Fruit fly (Drosophila melanogaster) whole organism, adult: ENCODE measurements around the gene CG18766.

ENCODE experiments used
- CG33017 ChIP-seq: fragments of 200-800 bp; sonication (Bioruptor generic); optimal IDR thresholded peaks from 2 replicates; lab custom pipeline; 2018; ENCODE audit warnings: missing biosample characterization, mild to moderate bottlenecking, missing genetic modification characterization, moderate library complexity
- CG7045 ChIP-seq: fragments of 200-800 bp; sonication (Bioruptor generic); optimal IDR thresholded peaks from 2 replicates; lab custom pipeline; 2017; ENCODE audit warnings: missing biosample characterization, mild to moderate bottlenecking, missing genetic modification characterization
- Crg-1 ChIP-seq: fragments of 200-800 bp; sonication (Bioruptor generic); optimal IDR thresholded peaks from 2 replicates; lab custom pipeline; 2016; ENCODE audit warnings: missing biosample characterization, missing genetic modification characterization
- Hr96 ChIP-seq: fragments of 200-800 bp; sonication (Bioruptor generic); optimal IDR thresholded peaks from 2 replicates; lab custom pipeline; 2016; ENCODE audit warnings: missing biosample characterization, missing genetic modification characterization
- Mnt ChIP-seq: fragments of 200-800 bp; sonication (Bioruptor generic); optimal IDR thresholded peaks from 2 replicates; lab custom pipeline; 2016; ENCODE audit warnings: missing biosample characterization, mild to moderate bottlenecking, missing genetic modification characterization
- bab1 ChIP-seq: fragments of 200-800 bp; sonication (Bioruptor generic); optimal IDR thresholded peaks from 3 replicates; lab custom pipeline; 2019; ENCODE audit warnings: missing biosample characterization, mild to moderate bottlenecking, missing genetic modification characterization, moderate library complexity
- cic ChIP-seq: fragments of 200-800 bp; sonication (Bioruptor generic); optimal IDR thresholded peaks from 2 replicates; lab custom pipeline; 2017; ENCODE audit warnings: missing biosample characterization, mild to moderate bottlenecking, missing genetic modification characterization, moderate library complexity
- kay ChIP-seq: fragments of 200-800 bp; sonication (Bioruptor generic); peaks from one replicate; lab custom pipeline; 2016; ENCODE audit warnings: missing biosample characterization, missing genetic modification characterization, borderline replicate concordance
- tj ChIP-seq: fragments of 200-800 bp; sonication (Bioruptor generic); optimal IDR thresholded peaks from 3 replicates; lab custom pipeline; 2017; ENCODE audit warnings: missing biosample characterization, mild to moderate bottlenecking, missing genetic modification characterization, moderate library complexity

dm6 chr3R:27203856-27204255 is 41.2 kb downstream of the CG18766 start:
- TF ChIP-seq bab1 (GFP tag; lab: Kevin White, UChicago), result no peak
- TF ChIP-seq kay (GFP tag; lab: Kevin White, UChicago), result no peak
- no peak for TF ChIP-seq tj (GFP tag; lab: Kevin White, UChicago)
- no peak for TF ChIP-seq Hr96 (GFP tag; lab: Kevin White, UChicago)
- TF ChIP-seq CG33017, result no peak
- TF ChIP-seq CG7045 (GFP tag; lab: Kevin White, UChicago), result no peak
- TF ChIP-seq Mnt, result no peak
- no peak for TF ChIP-seq cic (GFP tag; lab: Kevin White, UChicago)
- TF ChIP-seq Crg-1, result no peak
